Fruit fly (Drosophila melanogaster) whole organism, adult: Measurements from ENCODE around the gene CG42486.
A peak's percentile ranks its signal among the peaks of the same experiment; 100 is the strongest.

Source experiments
- CG11617 ChIP-seq: fragments of 200-800 bp; sonication (Bioruptor generic); optimal IDR thresholded peaks from 2 replicates; lab custom pipeline; 2017; ENCODE audit warnings: mild to moderate bottlenecking, missing biosample characterization, missing genetic modification reagents, missing genetic modification characterization
- CG12768 ChIP-seq: fragments of 200-800 bp; sonication (Bioruptor generic); optimal IDR thresholded peaks from 2 replicates; lab custom pipeline; 2017; ENCODE audit warnings: missing biosample characterization, missing genetic modification characterization, mild to moderate bottlenecking, moderate library complexity, missing genetic modification reagents
- CG14711 ChIP-seq: fragments of 200-800 bp; sonication (Bioruptor generic); optimal IDR thresholded peaks from 2 replicates; lab custom pipeline; 2018; ENCODE audit warnings: missing biosample characterization, mild to moderate bottlenecking, missing genetic modification characterization, moderate library complexity
- CG1620 ChIP-seq: fragments of 200-800 bp; sonication (Bioruptor generic); optimal IDR thresholded peaks from 2 replicates; lab custom pipeline; 2016; ENCODE audit warnings: missing biosample characterization, missing genetic modification characterization
- CG33017 ChIP-seq: fragments of 200-800 bp; sonication (Bioruptor generic); optimal IDR thresholded peaks from 2 replicates; lab custom pipeline; 2018; ENCODE audit warnings: missing biosample characterization, mild to moderate bottlenecking, missing genetic modification characterization, moderate library complexity
- CG5204 ChIP-seq: fragments of 200-800 bp; sonication (Bioruptor generic); optimal IDR thresholded peaks from 2 replicates; lab custom pipeline; 2016; ENCODE audit warnings: missing biosample characterization, missing genetic modification characterization
- CG7045 ChIP-seq: fragments of 200-800 bp; sonication (Bioruptor generic); optimal IDR thresholded peaks from 2 replicates; lab custom pipeline; 2017; ENCODE audit warnings: missing biosample characterization, mild to moderate bottlenecking, missing genetic modification characterization
- CG7101 ChIP-seq: fragments of 200-800 bp; sonication (Bioruptor generic); optimal IDR thresholded peaks from 2 replicates; lab custom pipeline; 2018; ENCODE audit warnings: missing biosample characterization, mild to moderate bottlenecking, missing genetic modification characterization, moderate library complexity
- Clk ChIP-seq: fragments of 200-800 bp; sonication (Bioruptor generic); optimal IDR thresholded peaks from 2 replicates; lab custom pipeline; 2017; ENCODE audit warnings: missing biosample characterization, missing genetic modification characterization
- Crg-1 ChIP-seq: fragments of 200-800 bp; sonication (Bioruptor generic); optimal IDR thresholded peaks from 2 replicates; lab custom pipeline; 2016; ENCODE audit warnings: missing biosample characterization, missing genetic modification characterization
- Hr96 ChIP-seq: fragments of 200-800 bp; sonication (Bioruptor generic); optimal IDR thresholded peaks from 2 replicates; lab custom pipeline; 2016; ENCODE audit warnings: missing biosample characterization, missing genetic modification characterization
- Mnt ChIP-seq: fragments of 200-800 bp; sonication (Bioruptor generic); optimal IDR thresholded peaks from 2 replicates; lab custom pipeline; 2016; ENCODE audit warnings: missing biosample characterization, mild to moderate bottlenecking, missing genetic modification characterization
- bab1 ChIP-seq: fragments of 200-800 bp; sonication (Bioruptor generic); optimal IDR thresholded peaks from 3 replicates; lab custom pipeline; 2019; ENCODE audit warnings: missing biosample characterization, mild to moderate bottlenecking, missing genetic modification characterization, moderate library complexity
- cic ChIP-seq: fragments of 200-800 bp; sonication (Bioruptor generic); optimal IDR thresholded peaks from 2 replicates; lab custom pipeline; 2017; ENCODE audit warnings: missing biosample characterization, mild to moderate bottlenecking, missing genetic modification characterization, moderate library complexity
- cnc ChIP-seq, 2 experiments: fragments of >200 bp; optimal IDR thresholded peaks; 2 replicates each; lab custom pipeline; 2017
- kay ChIP-seq: fragments of 200-800 bp; sonication (Bioruptor generic); peaks from one replicate; lab custom pipeline; 2016; ENCODE audit warnings: missing biosample characterization, missing genetic modification characterization, borderline replicate concordance
- ovo ChIP-seq: fragments of 200-800 bp; sonication (Bioruptor generic); optimal IDR thresholded peaks from 2 replicates; lab custom pipeline; 2016; ENCODE audit warnings: missing biosample characterization, missing genetic modification characterization
- pad ChIP-seq: fragments of 200-800 bp; sonication (Bioruptor generic); optimal IDR thresholded peaks from 3 replicates; lab custom pipeline; 2017; ENCODE audit warnings: missing biosample characterization, missing genetic modification characterization, mild to moderate bottlenecking, moderate library complexity, missing genetic modification reagents
- tj ChIP-seq: fragments of 200-800 bp; sonication (Bioruptor generic); optimal IDR thresholded peaks from 3 replicates; lab custom pipeline; 2017; ENCODE audit warnings: missing biosample characterization, mild to moderate bottlenecking, missing genetic modification characterization, moderate library complexity
- toe ChIP-seq: fragments of 200-800 bp; sonication (Bioruptor generic); optimal IDR thresholded peaks from 2 replicates; lab custom pipeline; 2016; ENCODE audit warnings: missing biosample characterization, missing genetic modification characterization

CG42486 gene

dm6 chr2L:11834308-11834707 is 8.6 kb upstream of the CG42486 start, which contains the start of gene CG45012:
CG45012 (plus strand) TSS chr2L:11834608.
- TF ChIP-seq CG33017 (tag; lab: Kevin White, UChicago): no peak
- no peak for TF ChIP-seq CG12768 (GFP tag; lab: Kevin White, UChicago)
- TF ChIP-seq bab1 (GFP tag; lab: Kevin White, UChicago): no peak
- TF ChIP-seq Crg-1 (GFP tag; lab: Kevin White, UChicago): no peak
- TF ChIP-seq CG14711 (tag; lab: Kevin White, UChicago): no peak
- no peak for TF ChIP-seq CG7101 (tag; lab: Kevin White, UChicago)
- no peak for TF ChIP-seq cnc (optimal IDR thresholded peaks at IDR 0.05; lab: Kevin White, UChicago)
- TF ChIP-seq CG11617 (GFP tag; lab: Kevin White, UChicago): no peak

DNA sequence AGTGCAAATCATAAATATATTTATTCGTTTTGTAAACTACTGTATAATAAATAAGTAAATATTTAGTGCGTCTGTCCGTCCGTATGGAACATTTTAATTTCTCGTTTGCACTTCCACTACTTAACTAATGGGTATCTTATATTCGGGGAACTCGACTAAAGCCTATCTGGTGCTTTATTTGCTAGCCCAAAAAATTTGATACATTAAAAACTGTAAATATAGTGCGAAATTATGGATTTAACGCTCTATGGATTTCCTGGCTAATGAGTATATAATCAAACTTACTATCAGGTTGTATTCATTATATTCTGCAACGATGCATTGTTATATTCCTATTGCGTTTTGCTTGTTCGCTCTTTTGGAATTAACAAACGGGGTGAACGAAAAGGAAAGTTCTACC is 6.0 kb upstream of the CG42486 start, which contains the start of gene Sfp33A4:
TSS of gene Sfp33A4 (plus strand) at position 301 of the 400 bp plus-strand sequence.
- TF ChIP-seq cic (GFP tag; lab: Kevin White, UChicago): no peak
- no peak for TF ChIP-seq CG5204 (GFP tag; lab: Kevin White, UChicago)
- no peak for TF ChIP-seq CG12768 (GFP tag; lab: Kevin White, UChicago)
- TF ChIP-seq bab1 (GFP tag; lab: Kevin White, UChicago): no peak
- no peak for TF ChIP-seq toe
- no peak for TF ChIP-seq CG11617 (GFP tag; lab: Kevin White, UChicago)
- no peak for TF ChIP-seq CG7045 (GFP tag; lab: Kevin White, UChicago)
- TF ChIP-seq Clk (GFP tag; lab: Kevin White, UChicago): no peak
- TF ChIP-seq CG33017 (tag; lab: Kevin White, UChicago): no peak
- TF ChIP-seq CG7101 (tag; lab: Kevin White, UChicago): no peak
- no peak for TF ChIP-seq tj
- no peak for TF ChIP-seq Hr96 (GFP tag; lab: Kevin White, UChicago)
- no peak for TF ChIP-seq cnc (optimal IDR thresholded peaks at IDR 0.05; lab: Kevin White, UChicago)
- TF ChIP-seq kay (GFP tag; lab: Kevin White, UChicago): no peak
- no peak for TF ChIP-seq CG1620 (GFP tag; lab: Kevin White, UChicago)
- no peak for TF ChIP-seq Mnt (GFP tag; lab: Kevin White, UChicago)
- no peak for TF ChIP-seq pad (GFP tag; lab: Kevin White, UChicago)
- TF ChIP-seq CG14711 (tag; lab: Kevin White, UChicago): no peak
- no peak for TF ChIP-seq Crg-1 (GFP tag; lab: Kevin White, UChicago)
- TF ChIP-seq ovo (GFP tag; lab: Kevin White, UChicago): no peak

dm6 chr2L:11837413-11837812 is 5.5 kb upstream of the CG42486 start, which contains the start of gene Sfp33A2:
Sfp33A2 (plus strand) TSS chr2L:11837713.
- no peak for TF ChIP-seq CG11617 (GFP tag; lab: Kevin White, UChicago)

- TF ChIP-seq ovo (GFP tag; lab: Kevin White, UChicago): no peak
- no peak for TF ChIP-seq Crg-1 (GFP tag; lab: Kevin White, UChicago)
- TF ChIP-seq CG11617 (GFP tag; lab: Kevin White, UChicago): no peak
- no peak for TF ChIP-seq tj
- TF ChIP-seq kay (GFP tag; lab: Kevin White, UChicago): no peak
- TF ChIP-seq cnc (optimal IDR thresholded peaks at IDR 0.05; lab: Kevin White, UChicago): no peak
- no peak for TF ChIP-seq CG14711 (tag; lab: Kevin White, UChicago)
- no peak for TF ChIP-seq Clk (GFP tag; lab: Kevin White, UChicago)
- no peak for TF ChIP-seq pad (GFP tag; lab: Kevin White, UChicago)
Measured at dm6 chr2L:11839612-11840011, 3.3 kb upstream of the CG42486 start, which contains the start of gene Sfp33A3. Sfp33A3 (plus strand) TSS chr2L:11839912.

- TF ChIP-seq CG1620 (GFP tag; lab: Kevin White, UChicago) (no peak), CG11617 (GFP tag; lab: Kevin White, UChicago) (no peak), ovo (GFP tag; lab: Kevin White, UChicago) (no peak), tj (no peak), CG7101 (tag; lab: Kevin White, UChicago) (no peak), pad (GFP tag; lab: Kevin White, UChicago) (no peak), kay (GFP tag; lab: Kevin White, UChicago) (no peak), Hr96 (GFP tag; lab: Kevin White, UChicago) (no peak), CG33017 (tag; lab: Kevin White, UChicago) (no peak), cnc (optimal IDR thresholded peaks at IDR 0.05; lab: Kevin White, UChicago) (no peak), Crg-1 (GFP tag; lab: Kevin White, UChicago) (no peak), CG12768 (GFP tag; lab: Kevin White, UChicago) (no peak), Mnt (GFP tag; lab: Kevin White, UChicago) (no peak), CG5204 (GFP tag; lab: Kevin White, UChicago) (no peak)
Measured at dm6 chr2L:11840391-11840790, 2.5 kb upstream of the CG42486 start, which contains the start of gene CG31704. CG31704 (plus strand) TSS chr2L:11840691.

DNA sequence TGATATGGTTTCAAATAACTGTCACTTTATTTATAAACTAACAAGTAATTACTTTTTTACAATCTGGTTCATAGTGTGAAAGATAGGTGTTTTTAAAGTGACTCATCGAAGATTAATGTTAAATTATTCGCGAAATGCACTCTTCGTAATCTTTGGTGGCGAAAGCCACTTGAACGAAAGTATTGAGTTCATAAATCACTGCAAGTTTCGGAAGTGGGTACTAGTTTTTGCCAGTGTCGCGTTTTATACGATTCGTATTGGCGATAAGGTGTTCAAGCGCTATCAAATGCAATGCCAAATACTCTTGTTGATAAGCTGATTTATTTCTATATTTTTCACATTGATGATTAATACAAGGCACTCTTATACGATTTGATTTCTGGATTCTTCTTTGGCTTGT is 1.4 kb upstream of the CG42486 start:
- TF ChIP-seq kay (GFP tag; lab: Kevin White, UChicago): peak; percentile 95
- TF ChIP-seq CG12768 (GFP tag; lab: Kevin White, UChicago): peak; percentile 32
- peak; percentile 45 for TF ChIP-seq CG33017 (tag; lab: Kevin White, UChicago)
- no peak for TF ChIP-seq ovo (GFP tag; lab: Kevin White, UChicago)
- TF ChIP-seq CG5204 (GFP tag; lab: Kevin White, UChicago): peak; percentile 32
- peak; percentile 4 for TF ChIP-seq Hr96 (GFP tag; lab: Kevin White, UChicago)
- peak; percentile 6 for TF ChIP-seq CG7045 (GFP tag; lab: Kevin White, UChicago)
- TF ChIP-seq Crg-1 (GFP tag; lab: Kevin White, UChicago): no peak
- TF ChIP-seq bab1 (GFP tag; lab: Kevin White, UChicago): no peak
- no peak for TF ChIP-seq CG7101 (tag; lab: Kevin White, UChicago)
